Worm (Caenorhabditis elegans): ENCODE data around the gene emc-6.

The emc-6 gene

DNA sequence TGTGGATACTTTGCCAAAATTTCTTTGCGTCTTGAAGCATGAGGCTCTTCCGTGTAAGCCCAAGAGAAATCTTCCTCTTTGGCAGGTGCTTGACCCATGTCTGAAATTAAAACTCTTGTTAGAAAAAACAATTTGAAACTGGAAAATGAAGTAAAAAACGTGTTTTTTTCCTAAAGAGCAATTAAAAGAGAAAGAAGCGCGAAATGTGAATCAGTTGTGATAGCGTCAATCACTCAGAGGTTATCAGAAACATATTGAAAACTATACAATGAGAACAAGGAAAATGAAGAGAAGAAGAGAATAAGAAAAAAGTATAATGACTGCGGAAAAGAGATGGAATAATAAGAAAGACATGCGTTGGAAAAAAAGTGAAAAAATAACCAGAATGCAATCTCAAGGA lies 2.7 kb downstream of the emc-6 start, which contains the start of gene F33D4.4:
F33D4.4 (minus strand) TSS at position 101 of the 400 bp plus-strand sequence.
- no peak for TF ChIP-seq unc-86 (tag; optimal IDR thresholded peaks at IDR 0.05)
- TF ChIP-seq blmp-1 (tag; optimal IDR thresholded peaks at IDR 0.05), result peak; percentile 49
- TF ChIP-seq dsc-1 (tag; optimal IDR thresholded peaks at IDR 0.05), result peak; percentile 34

DNA sequence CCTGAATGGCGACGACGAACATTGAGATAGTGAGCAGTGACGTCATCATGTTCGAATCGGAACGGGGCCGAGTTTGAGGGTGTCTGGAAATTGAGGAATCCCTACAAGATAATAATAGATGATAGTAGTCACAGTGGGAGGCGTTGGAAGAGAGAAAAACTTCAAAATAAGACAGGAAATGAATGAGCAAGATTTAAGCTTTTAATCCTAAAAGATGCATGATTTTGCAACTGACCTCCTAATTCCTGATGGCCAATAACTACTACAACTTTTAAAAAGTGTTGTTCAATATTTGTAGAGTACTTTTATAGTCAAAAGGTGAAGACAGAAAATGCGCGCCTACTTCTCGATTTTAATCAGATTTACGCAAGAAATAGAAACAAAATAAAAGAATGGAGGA lies 11.2 kb downstream of the emc-6 start, which contains the start of gene flp-13:
flp-13 (minus strand) TSS at position 101 of the 400 bp plus-strand sequence.
- no peak for TF ChIP-seq nhr-76 (tag; optimal IDR thresholded peaks at IDR 0.05)
- no peak for TF ChIP-seq mab-9 (GFP tag; IDR thresholded peaks at IDR 0.05)
- no peak for TF ChIP-seq nhr-28 (tag; optimal IDR thresholded peaks at IDR 0.05)
- TF ChIP-seq nhr-20 (tag; optimal IDR thresholded peaks at IDR 0.05), result no peak
- no peak for TF ChIP-seq unc-130 (tag; optimal IDR thresholded peaks at IDR 0.05)
- TF ChIP-seq fos-1 (tag; optimal IDR thresholded peaks at IDR 0.05), result no peak
- TF ChIP-seq fkh-4 (tag; optimal IDR thresholded peaks at IDR 0.05; ENCODE audit: borderline replicate concordance), result no peak
- no peak for TF ChIP-seq nhr-85 (tag)
- TF ChIP-seq ceh-82 (tag; optimal IDR thresholded peaks at IDR 0.05), result no peak
- no peak for TF ChIP-seq pag-3 (tag; optimal IDR thresholded peaks at IDR 0.05; ENCODE audit: borderline replicate concordance, insufficient read depth)
- no peak for TF ChIP-seq alr-1 (tag; optimal IDR thresholded peaks at IDR 0.05; ENCODE audit: borderline replicate concordance)

DNA sequence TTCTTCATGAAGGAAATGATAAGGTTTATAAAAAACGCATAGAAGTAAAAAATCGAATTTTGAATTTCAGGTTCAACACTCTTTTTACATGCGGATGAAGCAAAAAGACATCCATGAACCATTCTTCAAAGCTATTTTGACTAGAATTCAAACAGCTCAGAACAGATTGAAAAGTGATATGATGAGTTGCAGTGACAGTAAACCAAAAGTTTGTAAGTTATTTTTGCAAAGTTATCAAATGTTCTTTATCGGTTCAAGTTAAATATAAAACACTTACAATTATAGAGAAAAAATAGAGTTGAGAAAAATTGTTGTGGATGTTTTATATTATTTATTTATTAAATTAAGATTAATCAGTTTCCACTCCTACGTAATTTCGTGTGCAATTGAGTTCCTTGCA lies 17.1 kb downstream of the emc-6 start:
- TF ChIP-seq nhr-28 (tag; optimal IDR thresholded peaks at IDR 0.05) (no peak), C16A3.4 (tag; optimal IDR thresholded peaks at IDR 0.05) (no peak)

DNA sequence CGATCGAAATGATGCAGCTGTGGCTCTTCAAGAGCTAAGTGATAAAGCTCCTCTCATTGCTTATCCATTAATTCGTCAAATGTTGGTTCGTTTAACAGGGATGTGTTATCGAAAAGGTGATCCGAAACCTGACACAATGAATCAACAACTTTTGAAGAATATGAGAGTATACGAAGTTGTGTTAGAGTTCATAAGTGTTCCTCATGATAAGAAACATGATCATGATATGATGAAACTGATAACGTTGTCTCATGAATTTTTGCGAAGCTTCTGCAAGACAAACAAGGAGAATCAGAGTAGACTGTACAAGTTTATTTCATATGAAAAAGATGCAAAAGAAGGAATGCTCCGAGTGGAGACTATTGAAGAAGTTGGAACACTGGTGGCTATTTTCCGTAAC lies 20.2 kb downstream of the emc-6 start:
- no peak for TF ChIP-seq ceh-63 (GFP tag; optimal IDR thresholded peaks at IDR 0.05)
- peak; percentile 74 for TF ChIP-seq elt-2 (tag; optimal IDR thresholded peaks at IDR 0.05)

DNA sequence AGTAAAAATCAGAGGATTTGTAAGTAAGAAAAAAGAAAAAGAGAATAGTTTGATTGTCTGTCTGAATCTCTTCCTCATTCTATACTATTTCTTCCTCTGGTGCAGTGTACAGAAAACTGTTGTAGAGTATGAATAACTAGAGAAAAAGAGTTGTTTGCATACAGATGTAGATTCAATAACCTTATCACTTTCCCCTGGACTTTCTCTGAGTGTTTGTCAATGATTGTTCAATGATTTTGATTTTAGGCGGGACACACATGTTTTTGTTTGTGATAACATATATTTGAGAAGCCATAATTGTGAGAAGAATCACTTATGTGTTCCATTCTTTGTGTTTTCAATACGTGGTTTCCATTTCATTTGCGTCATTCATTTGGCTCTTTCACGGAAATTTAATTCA lies 30.4 kb downstream of the emc-6 start:
- TF ChIP-seq nhr-20 (tag; optimal IDR thresholded peaks at IDR 0.05) (peak; percentile 3), elt-2 (tag; optimal IDR thresholded peaks at IDR 0.05) (peak; percentile 71), blmp-1 (tag; optimal IDR thresholded peaks at IDR 0.05) (peak; percentile 48), lin-14 (GFP tag; optimal IDR thresholded peaks at IDR 0.05) (peak; percentile 23), fkh-8 (tag; optimal IDR thresholded peaks at IDR 0.05) (no peak), efl-1 (optimal IDR thresholded peaks at IDR 0.05) (no peak), efl-1 (GFP tag; optimal IDR thresholded peaks at IDR 0.05 in 1 of 2) (peak in 1 of 2 experiments; percentile 10)

DNA sequence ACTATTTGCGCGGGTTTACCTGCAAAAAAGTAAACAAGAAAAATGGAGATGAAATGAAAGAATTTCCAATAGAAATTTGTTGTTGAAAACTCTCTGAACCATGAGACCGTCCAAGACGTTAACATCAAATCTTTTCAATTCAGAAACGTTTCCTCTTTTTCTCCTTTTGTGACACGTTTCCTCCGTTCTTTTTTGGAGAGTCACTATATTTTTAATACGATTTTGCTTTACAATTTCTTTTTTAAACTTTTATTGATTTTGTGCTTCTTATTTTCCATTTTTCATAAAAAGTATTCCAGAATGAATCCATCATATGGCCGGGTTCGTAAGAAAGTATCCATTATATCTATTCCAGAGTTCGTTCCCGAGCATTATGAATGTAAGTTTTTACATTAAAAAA lies 34.7 kb downstream of the emc-6 start, which contains the start of gene itr-1:
itr-1 (plus strand) TSS at position 301 of the 400 bp plus-strand sequence.
- TF ChIP-seq tbx-2 (tag; optimal IDR thresholded peaks at IDR 0.05) (no peak), nhr-84 (tag; optimal IDR thresholded peaks at IDR 0.05) (no peak), lin-14 (GFP tag; optimal IDR thresholded peaks at IDR 0.05) (peak; percentile 29), elt-3 (tag; optimal IDR thresholded peaks at IDR 0.05) (no peak), aha-1 (tag; optimal IDR thresholded peaks at IDR 0.05) (no peak)

DNA sequence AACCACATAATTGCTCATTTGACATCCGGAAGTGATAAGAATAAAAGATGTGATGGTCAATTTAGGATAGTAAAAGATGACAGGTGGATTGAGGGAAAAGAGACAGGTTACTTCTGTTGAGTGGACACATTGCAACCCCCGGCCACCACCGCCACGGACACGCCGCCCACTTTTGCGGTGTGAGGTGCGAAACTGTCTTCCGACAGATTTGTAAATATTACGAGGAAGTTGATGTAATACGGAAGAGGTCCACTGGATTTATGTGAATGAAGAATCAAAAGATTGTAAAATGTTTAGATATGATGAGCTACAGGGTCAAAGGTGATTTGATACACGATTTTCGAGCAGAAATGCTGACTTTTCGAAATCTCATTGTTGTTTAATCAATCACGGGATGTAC lies 36.7 kb downstream of the emc-6 start, which contains the start of gene C08G9.2:
C08G9.2 (minus strand) TSS at position 101 of the 400 bp plus-strand sequence.
- TF ChIP-seq ztf-11 (tag; optimal IDR thresholded peaks at IDR 0.05) (no peak), mab-9 (GFP tag; IDR thresholded peaks at IDR 0.05) (no peak), efl-1 (optimal IDR thresholded peaks at IDR 0.05) (no peak), efl-1 (GFP tag; optimal IDR thresholded peaks at IDR 0.05 in 1 of 2) (no peak), nhr-28 (tag; optimal IDR thresholded peaks at IDR 0.05) (no peak), lin-14 (GFP tag; optimal IDR thresholded peaks at IDR 0.05) (no peak), irx-1 (tag; optimal IDR thresholded peaks at IDR 0.05) (no peak), nhr-47 (tag; optimal IDR thresholded peaks at IDR 0.05) (no peak), unc-62 (GFP tag; optimal IDR thresholded peaks at IDR 0.05) (no peak)
